Worm (Caenorhabditis elegans) whole organism, early embryonic: ENCODE data around the gene nspe-1.

ENCODE experiments used
- B0310.2 ChIP-seq: sonication (generic microtip); optimal IDR thresholded peaks from 2 replicates; lab custom pipeline; 2016; ENCODE audit warnings: mild to moderate bottlenecking, missing genetic modification characterization, missing compliant biosample characterization
- F13C5.2 ChIP-seq: sonication (generic microtip); optimal IDR thresholded peaks from 2 replicates; lab custom pipeline; 2017; ENCODE audit warnings: mild to moderate bottlenecking, missing genetic modification characterization, inconsistent platforms, missing compliant biosample characterization
- aly-1 ChIP-seq: sonication (generic microtip); optimal IDR thresholded peaks from 2 replicates; lab custom pipeline; 2016; ENCODE audit warnings: missing genetic modification characterization, missing compliant biosample characterization
- ama-1 ChIP-seq: fragments of 150-350 bp; optimal IDR thresholded peaks from 2 replicates; lab custom pipeline; 2014
- ceh-13 ChIP-seq: fragments of 200-800 bp; sonication (Bioruptor generic); optimal IDR thresholded peaks from 2 replicates; lab custom pipeline; 2018; ENCODE audit warnings: mild to moderate bottlenecking, missing genetic modification characterization, missing compliant biosample characterization
- ceh-36 ChIP-seq: sonication (generic microtip); optimal IDR thresholded peaks from 2 replicates; lab custom pipeline; 2016; ENCODE audit warnings: missing genetic modification characterization, inconsistent platforms, missing compliant biosample characterization
- ets-7 ChIP-seq: sonication (generic microtip); optimal IDR thresholded peaks from 2 replicates; lab custom pipeline; 2016; ENCODE audit warnings: missing genotype, missing genetic modification characterization, missing compliant biosample characterization
- flt-1 ChIP-seq: fragments of 200-800 bp; sonication (Bioruptor generic); IDR thresholded peaks from 2 replicates; pipeline ENCODE4 v1.3.6; 2022; ENCODE audit warnings: missing genetic modification characterization, missing compliant biosample characterization
- hmbx-1 ChIP-seq: sonication (generic microtip); optimal IDR thresholded peaks from 2 replicates; lab custom pipeline; 2016; ENCODE audit warnings: mild to moderate bottlenecking, missing genetic modification characterization, missing compliant biosample characterization
- hmg-4 ChIP-seq: fragments of 200-800 bp; sonication (Bioruptor generic); optimal IDR thresholded peaks from 2 replicates; lab custom pipeline; 2018; ENCODE audit warnings: mild to moderate bottlenecking, missing genetic modification characterization, missing compliant biosample characterization
- hnd-1 ChIP-seq: sonication (generic microtip); optimal IDR thresholded peaks from 2 replicates; lab custom pipeline; 2016; ENCODE audit warnings: missing genetic modification characterization, missing compliant biosample characterization
- pes-1 ChIP-seq: fragments of 200-800 bp; sonication (Bioruptor generic); IDR thresholded peaks from 2 replicates; pipeline ENCODE4 v1.3.6; 2022; ENCODE audit warnings: missing genetic modification reagents, missing genetic modification characterization, missing compliant biosample characterization
- scrt-1 ChIP-seq: fragments of 200-800 bp; sonication (Bioruptor generic); IDR thresholded peaks from 2 replicates; pipeline ENCODE4 v1.3.6; 2022; ENCODE audit warnings: missing genetic modification characterization, missing compliant biosample characterization
- sea-1 ChIP-seq: fragments of 200-800 bp; sonication (Bioruptor generic); conservative IDR thresholded peaks from 2 replicates; pipeline ENCODE4 v1.3.6; 2022; ENCODE audit warnings: missing genetic modification characterization, missing compliant biosample characterization
- tbx-11 ChIP-seq: fragments of 200-800 bp; sonication (Bioruptor generic); IDR thresholded peaks from 2 replicates; pipeline ENCODE4 v1.3.6; 2022; ENCODE audit warnings: missing genetic modification characterization, missing compliant biosample characterization
- tbx-37 ChIP-seq: fragments of 200-800 bp; sonication (Bioruptor generic); conservative IDR thresholded peaks from 2 replicates; pipeline ENCODE4 v1.3.6; 2022; ENCODE audit warnings: missing genetic modification reagents, missing genetic modification characterization, missing compliant biosample characterization
- tra-4 ChIP-seq: sonication (generic microtip); optimal IDR thresholded peaks from 2 replicates; lab custom pipeline; 2017; ENCODE audit warnings: missing genetic modification characterization, missing compliant biosample characterization

nspe-1 gene

ce11 chrII:12658409-12658808 is 37.7 kb upstream of the nspe-1 start:
- TF ChIP-seq flt-1 (GFP tag; lab: Robert Waterston, UW) (no peak), pes-1 (no peak), hnd-1 (tag; lab: Kevin White, UChicago) (no peak), ceh-13 (no peak), tbx-37 (GFP tag; lab: Robert Waterston, UW) (no peak), sea-1 (GFP tag; lab: Robert Waterston, UW) (no peak), scrt-1 (GFP tag; lab: Robert Waterston, UW) (no peak), hmbx-1 (no peak), aly-1 (tag; lab: Kevin White, UChicago) (no peak)

- no peak for TF ChIP-seq flt-1 (GFP tag; lab: Robert Waterston, UW)
- TF ChIP-seq F13C5.2, result no peak
- no peak for TF ChIP-seq ceh-13
- TF ChIP-seq hmbx-1, result no peak
- no peak for TF ChIP-seq ets-7 (tag; lab: Kevin White, UChicago)
- TF ChIP-seq ceh-36, result no peak
- TF ChIP-seq sea-1 (GFP tag; lab: Robert Waterston, UW), result no peak
- TF ChIP-seq tra-4 (tag; lab: Kevin White, UChicago), result no peak
- no peak for TF ChIP-seq ama-1 (lab: Kevin White, UChicago)
- no peak for TF ChIP-seq tbx-11 (GFP tag; lab: Robert Waterston, UW)
- no peak for TF ChIP-seq hmg-4 (GFP tag; lab: Kevin White, UChicago)
- no peak for TF ChIP-seq pes-1
- no peak for TF ChIP-seq B0310.2 (tag; lab: Kevin White, UChicago)
- no peak for TF ChIP-seq hnd-1 (tag; lab: Kevin White, UChicago)
- TF ChIP-seq tbx-37 (GFP tag; lab: Robert Waterston, UW), result no peak
- no peak for TF ChIP-seq aly-1 (tag; lab: Kevin White, UChicago)
- no peak for TF ChIP-seq scrt-1 (GFP tag; lab: Robert Waterston, UW)
Observed at ce11 chrII:12657620-12658019, 37.0 kb upstream of the nspe-1 start.

ce11 chrII:12655816-12656215 is 35.2 kb upstream of the nspe-1 start:
- TF ChIP-seq scrt-1 (GFP tag; lab: Robert Waterston, UW), result no peak
- no peak for TF ChIP-seq pes-1
- no peak for TF ChIP-seq sea-1 (GFP tag; lab: Robert Waterston, UW)
- TF ChIP-seq tra-4 (tag; lab: Kevin White, UChicago), result no peak
- no peak for TF ChIP-seq ama-1 (lab: Kevin White, UChicago)
- no peak for TF ChIP-seq B0310.2 (tag; lab: Kevin White, UChicago)
- TF ChIP-seq tbx-11 (GFP tag; lab: Robert Waterston, UW), result no peak
- no peak for TF ChIP-seq hnd-1 (tag; lab: Kevin White, UChicago)
- no peak for TF ChIP-seq flt-1 (GFP tag; lab: Robert Waterston, UW)
- no peak for TF ChIP-seq hmbx-1
- no peak for TF ChIP-seq ceh-13
- TF ChIP-seq ets-7 (tag; lab: Kevin White, UChicago), result no peak

DNA sequence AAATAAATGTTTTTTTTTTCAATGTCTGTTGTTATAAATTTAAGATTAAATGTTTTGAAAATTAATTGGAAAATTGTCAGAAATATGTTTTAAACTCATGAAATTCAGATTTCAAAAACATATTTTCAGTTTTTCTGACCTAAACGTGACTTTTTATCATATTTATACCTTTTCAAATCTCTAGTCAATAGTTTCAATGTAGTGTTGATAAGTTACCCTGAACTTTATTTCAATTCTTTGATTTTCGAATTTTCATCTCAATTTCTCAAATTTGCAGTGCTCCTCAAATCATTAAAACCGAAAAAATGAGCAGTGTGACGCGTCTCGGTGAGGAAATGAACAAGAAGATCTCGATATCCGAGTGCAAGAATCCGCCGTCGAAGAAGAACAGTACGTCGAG is 33.8 kb upstream of the nspe-1 start, which contains the start of gene rgs-4:
rgs-4 (plus strand) TSS at position 301 of the 400 bp plus-strand sequence.
- TF ChIP-seq F13C5.2 (no peak), tra-4 (tag; lab: Kevin White, UChicago) (no peak), pes-1 (no peak), ceh-36 (no peak)

- TF ChIP-seq scrt-1 (GFP tag; lab: Robert Waterston, UW) (no peak), tra-4 (tag; lab: Kevin White, UChicago) (no peak), ceh-36 (no peak), ets-7 (tag; lab: Kevin White, UChicago) (no peak), hmg-4 (GFP tag; lab: Kevin White, UChicago) (no peak), pes-1 (no peak), tbx-37 (GFP tag; lab: Robert Waterston, UW) (no peak), B0310.2 (tag; lab: Kevin White, UChicago) (no peak), sea-1 (GFP tag; lab: Robert Waterston, UW) (no peak), F13C5.2 (no peak), aly-1 (tag; lab: Kevin White, UChicago) (no peak), hnd-1 (tag; lab: Kevin White, UChicago) (no peak), ceh-13 (no peak), hmbx-1 (no peak), flt-1 (GFP tag; lab: Robert Waterston, UW) (no peak), tbx-11 (GFP tag; lab: Robert Waterston, UW) (no peak), ama-1 (lab: Kevin White, UChicago) (no peak)
Observed at ce11 chrII:12640370-12640769, 19.7 kb upstream of the nspe-1 start, which contains the start of gene nhr-235. TSS of gene nhr-235 (plus strand) at chrII:12640670.

DNA sequence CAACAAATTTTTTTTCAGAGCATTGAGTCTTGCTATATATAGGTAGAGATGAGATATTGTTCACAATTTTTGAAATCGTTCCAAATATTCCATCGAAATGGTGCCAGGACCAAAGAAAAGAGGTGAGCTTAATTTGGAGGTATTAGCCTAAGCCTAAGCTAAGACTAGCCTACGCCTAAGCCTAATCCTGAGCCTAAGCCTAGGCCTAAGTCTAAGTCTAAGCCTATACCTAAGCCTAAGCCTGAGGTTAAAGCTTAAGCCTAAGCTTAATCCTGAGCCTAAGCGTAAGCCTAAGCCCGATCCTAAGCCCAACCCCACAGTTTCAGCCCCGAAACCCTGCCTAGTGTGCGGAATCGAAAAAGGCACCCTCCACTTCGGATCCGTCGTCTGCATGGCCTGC is 15.9 kb upstream of the nspe-1 start, which contains the start of gene nhr-234:
nhr-234 (plus strand) TSS at position 77 of the 400 bp plus-strand sequence.
- TF ChIP-seq B0310.2 (tag; lab: Kevin White, UChicago) (no peak), F13C5.2 (no peak), tbx-37 (GFP tag; lab: Robert Waterston, UW) (no peak), ceh-36 (peak; percentile 82), scrt-1 (GFP tag; lab: Robert Waterston, UW) (no peak)

- TF ChIP-seq F13C5.2 (no peak), tbx-11 (GFP tag; lab: Robert Waterston, UW) (no peak), ceh-13 (no peak), flt-1 (GFP tag; lab: Robert Waterston, UW) (no peak), ets-7 (tag; lab: Kevin White, UChicago) (no peak), ama-1 (lab: Kevin White, UChicago) (no peak), hnd-1 (tag; lab: Kevin White, UChicago) (no peak), tbx-37 (GFP tag; lab: Robert Waterston, UW) (no peak), pes-1 (no peak), hmbx-1 (no peak), sea-1 (GFP tag; lab: Robert Waterston, UW) (no peak), tra-4 (tag; lab: Kevin White, UChicago) (no peak), B0310.2 (tag; lab: Kevin White, UChicago) (no peak), aly-1 (tag; lab: Kevin White, UChicago) (no peak), ceh-36 (no peak), hmg-4 (GFP tag; lab: Kevin White, UChicago) (no peak), scrt-1 (GFP tag; lab: Robert Waterston, UW) (no peak)
Observed at ce11 chrII:12634749-12635318, 14.2 kb upstream of the nspe-1 start, which contains the start of gene Y38E10A.17. TSS of gene Y38E10A.17 (minus strand) at chrII:12634799.
